Fruit fly (Drosophila melanogaster) whole organism, embryonic: ENCODE measurements around the gene hbt.
A peak's percentile ranks its signal among the peaks of the same experiment; 100 is the strongest.

Experiments
- CG10147 ChIP-seq: fragments of 200-800 bp; sonication (Bioruptor generic); optimal IDR thresholded peaks from 2 replicates; lab custom pipeline; 2019; ENCODE audit warnings: missing biosample characterization, mild to moderate bottlenecking, missing genetic modification characterization, moderate library complexity
- CG10543 ChIP-seq: fragments of 200-800 bp; sonication (Bioruptor generic); optimal IDR thresholded peaks from 3 replicates; lab custom pipeline; 2017; ENCODE audit warnings: missing biosample characterization, mild to moderate bottlenecking, missing genetic modification characterization, moderate library complexity
- CG10654 ChIP-seq: fragments of 200-800 bp; sonication (Bioruptor generic); optimal IDR thresholded peaks from 2 replicates; lab custom pipeline; 2016; ENCODE audit warnings: missing biosample characterization, missing genetic modification characterization
- CG12299 ChIP-seq: fragments of 200-800 bp; sonication (Bioruptor generic); optimal IDR thresholded peaks from 2 replicates; lab custom pipeline; 2018; ENCODE audit warnings: missing biosample characterization, mild to moderate bottlenecking, missing genetic modification characterization
- CG12769 ChIP-seq: fragments of 200-800 bp; sonication (Bioruptor generic); optimal IDR thresholded peaks from 2 replicates; lab custom pipeline; 2019; ENCODE audit warnings: missing biosample characterization, mild to moderate bottlenecking, missing genetic modification characterization, moderate library complexity
- CG14050 ChIP-seq: fragments of 200-800 bp; sonication (Bioruptor generic); IDR thresholded peaks from 3 replicates; pipeline ENCODE4 v1.3.6; 2022; ENCODE audit warnings: missing biosample characterization, missing genetic modification characterization
- CG3407 ChIP-seq: fragments of 200-800 bp; sonication (Bioruptor generic); optimal IDR thresholded peaks from 2 replicates; lab custom pipeline; 2018; ENCODE audit warnings: missing biosample characterization, mild to moderate bottlenecking, missing genetic modification characterization
- CG6254 ChIP-seq: fragments of 200-800 bp; sonication (Bioruptor generic); optimal IDR thresholded peaks from 3 replicates; lab custom pipeline; 2017; ENCODE audit warnings: mild to moderate bottlenecking, missing biosample characterization, missing genetic modification reagents, missing genetic modification characterization
- CG6272 ChIP-seq: fragments of 200-800 bp; sonication (Bioruptor generic); IDR thresholded peaks from 2 replicates; pipeline ENCODE4 v1.3.6; 2022; ENCODE audit warnings: missing biosample characterization, missing genetic modification characterization
- CG8944 ChIP-seq: fragments of 200-800 bp; sonication (Bioruptor generic); optimal IDR thresholded peaks from 3 replicates; lab custom pipeline; 2016; ENCODE audit warnings: missing biosample characterization, missing genetic modification characterization
- CG9727 ChIP-seq: fragments of 200-800 bp; sonication (Bioruptor generic); optimal IDR thresholded peaks from 3 replicates; lab custom pipeline; 2017; ENCODE audit warnings: missing biosample characterization, mild to moderate bottlenecking, missing genetic modification characterization
- E2f1 ChIP-seq: fragments of 200-800 bp; sonication (Bioruptor generic); IDR thresholded peaks from 2 replicates; pipeline ENCODE4 v1.3.6; 2022; ENCODE audit warnings: missing biosample characterization, missing genetic modification characterization
- HLH4C ChIP-seq: fragments of 200-800 bp; sonication (Bioruptor generic); IDR thresholded peaks from 3 replicates; pipeline ENCODE4 v1.3.6; 2022; ENCODE audit warnings: missing biosample characterization, missing genetic modification characterization; ENCODE audit not compliant: partially characterized antibody
- Hr78 ChIP-seq, 2 experiments: fragments of 200-800 bp in 1 of 2; fragments of >200 bp in 1 of 2; sonication (Bioruptor generic) in 1 of 2; optimal IDR thresholded peaks; 2 replicates each; lab custom pipeline; 2017 to 2019; ENCODE audit warnings: missing biosample characterization in 2 of 2, missing genetic modification characterization in 2 of 2, mild to moderate bottlenecking in 1 of 2, moderate library complexity in 1 of 2
- Hsf ChIP-seq: fragments of 200-800 bp; sonication (Bioruptor generic); optimal IDR thresholded peaks from 3 replicates; lab custom pipeline; 2016; ENCODE audit warnings: missing biosample characterization, missing genetic modification characterization
- Kr ChIP-seq: fragments of 200-800 bp; sonication (Bioruptor generic); optimal IDR thresholded peaks from 2 replicates; lab custom pipeline; 2017; ENCODE audit warnings: missing biosample characterization, mild to moderate bottlenecking, missing genetic modification characterization
- MTF-1 ChIP-seq: fragments of 200-800 bp; sonication (Bioruptor generic); optimal IDR thresholded peaks from 2 replicates; lab custom pipeline; 2018; ENCODE audit warnings: missing biosample characterization, mild to moderate bottlenecking, missing genetic modification characterization, borderline replicate concordance
- Nf-YA ChIP-seq: fragments of 200-800 bp; sonication (Bioruptor generic); IDR thresholded peaks from 2 replicates; pipeline ENCODE4 v1.3.6; 2022; ENCODE audit warnings: missing biosample characterization, missing genetic modification characterization
- Nf-YB ChIP-seq: fragments of 200-800 bp; sonication (Bioruptor generic); optimal IDR thresholded peaks from 3 replicates; lab custom pipeline; 2019; ENCODE audit warnings: missing biosample characterization, mild to moderate bottlenecking, missing genetic modification characterization, moderate library complexity
- Scr ChIP-seq: fragments of 200-800 bp; sonication (Bioruptor generic); IDR thresholded peaks from 2 replicates; pipeline ENCODE4 v1.3.6; 2022; ENCODE audit warnings: missing biosample characterization, missing genetic modification characterization; ENCODE audit not compliant: partially characterized antibody
- ase ChIP-seq: fragments of 200-800 bp; sonication (Bioruptor generic); IDR thresholded peaks from 3 replicates; pipeline ENCODE4 v1.3.6; 2022; ENCODE audit warnings: missing biosample characterization, missing genetic modification characterization
- bcd ChIP-seq: fragments of 200-800 bp; sonication (Bioruptor generic); optimal IDR thresholded peaks from 2 replicates; lab custom pipeline; 2017; ENCODE audit warnings: missing biosample characterization, mild to moderate bottlenecking, missing genetic modification characterization
- bsh ChIP-seq, 2 experiments: fragments of 200-800 bp; sonication (Bioruptor generic); optimal IDR thresholded peaks; 2 replicates each; lab custom pipeline; 2017 to 2018; ENCODE audit warnings: mild to moderate bottlenecking in 2 of 2, missing biosample characterization in 2 of 2, missing genetic modification characterization in 2 of 2, moderate library complexity in 1 of 2
- cg ChIP-seq: fragments of 200-800 bp; sonication (Bioruptor generic); optimal IDR thresholded peaks from 3 replicates; lab custom pipeline; 2019; ENCODE audit warnings: missing biosample characterization, mild to moderate bottlenecking, missing genetic modification characterization, moderate library complexity
- chinmo ChIP-seq: fragments of 200-800 bp; sonication (Bioruptor generic); IDR thresholded peaks from 4 replicates; pipeline ENCODE4 v1.3.6; 2022; ENCODE audit warnings: missing biosample characterization, missing genetic modification characterization; ENCODE audit not compliant: partially characterized antibody
- croc ChIP-seq: fragments of 200-800 bp; sonication (Bioruptor generic); conservative IDR thresholded peaks from 3 replicates; pipeline ENCODE4 v1.3.6; 2022; ENCODE audit warnings: missing biosample characterization, missing genetic modification characterization
- dimm ChIP-seq: fragments of 200-800 bp; sonication (Bioruptor generic); IDR thresholded peaks from 2 replicates; pipeline ENCODE4 v1.3.6; 2022; ENCODE audit warnings: missing biosample characterization, missing genetic modification characterization
- dmrt99B ChIP-seq: fragments of 200-800 bp; sonication (Bioruptor generic); optimal IDR thresholded peaks from 2 replicates; lab custom pipeline; 2018; ENCODE audit warnings: missing biosample characterization, mild to moderate bottlenecking, missing genetic modification characterization, moderate library complexity
- eyg ChIP-seq: fragments of 200-800 bp; sonication (Bioruptor generic); optimal IDR thresholded peaks from 3 replicates; lab custom pipeline; 2016; ENCODE audit warnings: missing biosample characterization, missing genetic modification characterization
- fd102C ChIP-seq: fragments of 200-800 bp; sonication (Bioruptor generic); optimal IDR thresholded peaks from 2 replicates; lab custom pipeline; 2018; ENCODE audit warnings: missing biosample characterization, mild to moderate bottlenecking, missing genetic modification characterization, moderate library complexity
- gcm2 ChIP-seq: fragments of 200-800 bp; sonication (Bioruptor generic); optimal IDR thresholded peaks from 2 replicates; lab custom pipeline; 2016; ENCODE audit warnings: missing biosample characterization, missing genetic modification characterization
- ham ChIP-seq: fragments of 200-800 bp; sonication (Bioruptor generic); IDR thresholded peaks from 2 replicates; pipeline ENCODE4 v1.3.6; 2022; ENCODE audit warnings: missing biosample characterization, missing genetic modification characterization
- jumu ChIP-seq: fragments of 200-800 bp; sonication (Bioruptor generic); optimal IDR thresholded peaks from 3 replicates; lab custom pipeline; 2016; ENCODE audit warnings: missing biosample characterization, missing genetic modification characterization
- nom ChIP-seq: fragments of 200-800 bp; sonication (Bioruptor generic); optimal IDR thresholded peaks from 2 replicates; lab custom pipeline; 2017; ENCODE audit warnings: missing biosample characterization, missing genetic modification characterization, mild to moderate bottlenecking, moderate library complexity, missing genetic modification reagents
- pnt ChIP-seq: fragments of 200-800 bp; sonication (Bioruptor generic); optimal IDR thresholded peaks from 3 replicates; lab custom pipeline; 2016; ENCODE audit warnings: missing biosample characterization, missing genetic modification characterization
- sd ChIP-seq: fragments of 200-800 bp; sonication (Bioruptor generic); optimal IDR thresholded peaks from 3 replicates; lab custom pipeline; 2018; ENCODE audit warnings: missing biosample characterization, mild to moderate bottlenecking, missing genetic modification characterization, moderate library complexity
- sob ChIP-seq: fragments of 200-800 bp; sonication (Bioruptor generic); IDR thresholded peaks from 2 replicates; pipeline ENCODE4 v1.3.6; 2022; ENCODE audit warnings: missing biosample characterization, missing genetic modification characterization
- toy ChIP-seq: fragments of 200-800 bp; sonication (Bioruptor generic); IDR thresholded peaks from 2 replicates; pipeline ENCODE4 v1.3.6; 2022; ENCODE audit warnings: missing biosample characterization, missing genetic modification characterization
- wek ChIP-seq: fragments of 200-800 bp; sonication (Bioruptor generic); optimal IDR thresholded peaks from 3 replicates; lab custom pipeline; 2018; ENCODE audit warnings: missing biosample characterization, mild to moderate bottlenecking, missing genetic modification characterization, moderate library complexity
- z ChIP-seq: fragments of 200-800 bp; sonication (Bioruptor generic); IDR thresholded peaks from 3 replicates; pipeline ENCODE4 v1.3.6; 2022; ENCODE audit warnings: missing biosample characterization, missing genetic modification characterization
- zf30C ChIP-seq: fragments of 200-800 bp; sonication (Bioruptor generic); optimal IDR thresholded peaks from 3 replicates; lab custom pipeline; 2018; ENCODE audit warnings: missing biosample characterization, mild to moderate bottlenecking, missing genetic modification characterization

The hbt gene

dm6 chr2L:13260740-13261139 lies 70.2 kb downstream of the hbt start, which contains the start of gene CG44085 (continued):
- no peak for TF ChIP-seq CG3407 (GFP tag; lab: Kevin White, UChicago)
- TF ChIP-seq nom (GFP tag; lab: Kevin White, UChicago), result no peak
- no peak for TF ChIP-seq HLH4C (GFP tag; lab: Robert Waterston, UW)
- TF ChIP-seq bsh (GFP tag; optimal IDR thresholded peaks at IDR 0.05; lab: Kevin White, UChicago), result no peak
- no peak for TF ChIP-seq CG8944 (GFP tag; lab: Kevin White, UChicago)
- no peak for TF ChIP-seq dimm (GFP tag; lab: Robert Waterston, UW)
- no peak for TF ChIP-seq CG12299 (tag; lab: Kevin White, UChicago)
- peak; percentile 32 for TF ChIP-seq CG12769 (tag; lab: Kevin White, UChicago)
- TF ChIP-seq CG10147 (GFP tag; lab: Kevin White, UChicago), result no peak
- TF ChIP-seq fd102C, result no peak
- TF ChIP-seq croc (GFP tag; lab: Robert Waterston, UW), result no peak
- TF ChIP-seq Hr78 (GFP tag; optimal IDR thresholded peaks at IDR 0.05; lab: Kevin White, UChicago), result no peak
- TF ChIP-seq bcd, result no peak
- no peak for TF ChIP-seq wek (GFP tag; lab: Kevin White, UChicago)
- no peak for TF ChIP-seq eyg (GFP tag; lab: Kevin White, UChicago)
- no peak for TF ChIP-seq gcm2 (GFP tag; lab: Kevin White, UChicago)
- no peak for TF ChIP-seq E2f1 (GFP tag; lab: Robert Waterston, UW)
- no peak for TF ChIP-seq CG6272 (GFP tag; lab: Robert Waterston, UW)
- no peak for TF ChIP-seq Hsf (GFP tag; lab: Kevin White, UChicago)
- TF ChIP-seq pnt, result no peak
- TF ChIP-seq zf30C (GFP tag; lab: Kevin White, UChicago), result no peak
- TF ChIP-seq ham (GFP tag; lab: Robert Waterston, UW), result no peak
- no peak for TF ChIP-seq sob (GFP tag; lab: Robert Waterston, UW)
- TF ChIP-seq CG10654 (GFP tag; lab: Kevin White, UChicago), result no peak
- TF ChIP-seq chinmo (GFP tag; lab: Robert Waterston, UW), result 0 out of 4 replicates have a peak, but pooled peaks have one; percentile 9
- TF ChIP-seq CG14050 (GFP tag; lab: Robert Waterston, UW), result no peak
- no peak for TF ChIP-seq Nf-YB (GFP tag; lab: Kevin White, UChicago)
- no peak for TF ChIP-seq toy (GFP tag; lab: Robert Waterston, UW)
- TF ChIP-seq ase, result no peak
- no peak for TF ChIP-seq MTF-1 (GFP tag; lab: Kevin White, UChicago)
- TF ChIP-seq jumu (GFP tag; lab: Kevin White, UChicago), result no peak
- TF ChIP-seq CG6254 (GFP tag; lab: Kevin White, UChicago), result no peak
- TF ChIP-seq cg (GFP tag; lab: Kevin White, UChicago), result peak; percentile 52
- TF ChIP-seq Nf-YA, result no peak
- no peak for TF ChIP-seq Kr (GFP tag; lab: Kevin White, UChicago)
- TF ChIP-seq dmrt99B (tag; lab: Kevin White, UChicago), result no peak
- TF ChIP-seq z (GFP tag; lab: Robert Waterston, UW), result 0 out of 3 replicates have a peak, but pooled peaks have one; percentile 40
- peak; percentile 44 for TF ChIP-seq CG10543 (GFP tag; lab: Kevin White, UChicago)
- no peak for TF ChIP-seq CG9727 (GFP tag; lab: Kevin White, UChicago)
- TF ChIP-seq sd (tag; lab: Kevin White, UChicago), result peak; percentile 26
- no peak for TF ChIP-seq Scr
